Fruit fly (Drosophila melanogaster): ENCODE data around the gene GluRIIB.

Gene GluRIIB

DNA sequence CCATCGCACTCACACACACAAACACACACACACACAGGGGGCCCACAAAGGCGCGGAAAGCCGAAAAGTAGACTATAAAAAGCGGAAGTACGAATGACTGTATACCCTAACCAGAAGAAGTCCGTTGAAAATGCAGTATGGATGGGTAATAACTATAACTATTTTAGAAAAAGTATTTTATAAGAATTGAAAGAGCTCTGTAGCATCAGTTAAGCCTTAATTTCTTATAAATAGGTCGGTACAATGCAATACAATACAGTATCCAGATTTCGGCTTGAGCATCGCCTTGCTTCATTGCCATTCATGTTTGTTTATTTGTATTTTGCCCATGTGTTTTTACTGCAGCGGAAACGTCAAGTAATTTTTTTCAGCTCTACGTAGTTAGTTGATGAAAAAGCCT, 10.4 kb downstream of the GluRIIB start (continued):
- peak; percentile 41; the same call in 1 of the 2 replicates for TF ChIP-seq Ada2b (GFP tag; IDR thresholded peaks at IDR 0.05)
- no peak for TF ChIP-seq CG6654 (GFP tag; optimal IDR thresholded peaks at IDR 0.05)
- TF ChIP-seq Rfx (GFP tag; IDR thresholded peaks at IDR 0.05), result peak; percentile 70
- TF ChIP-seq sd (tag; optimal IDR thresholded peaks at IDR 0.05), result no peak
- TF ChIP-seq Oli (tag; optimal IDR thresholded peaks at IDR 0.05), result peak; percentile 27
- TF ChIP-seq Hr51 (GFP tag; optimal IDR thresholded peaks at IDR 0.05), result peak in 1 of 2 experiments; percentile 43
- peak; percentile 45 for TF ChIP-seq Sox102F (GFP tag; optimal IDR thresholded peaks at IDR 0.05)
- 0 out of 3 replicates have a peak, but pooled peaks have one; percentile 19 for TF ChIP-seq CG7357 (GFP tag; IDR thresholded peaks at IDR 0.05)
- peak; percentile 10; the same call in 1 of the 2 replicates for TF ChIP-seq ranshi (GFP tag; IDR thresholded peaks at IDR 0.05)
- no peak for TF ChIP-seq CG1529 (GFP tag; optimal IDR thresholded peaks at IDR 0.05)
- no peak for TF ChIP-seq gcm (GFP tag; optimal IDR thresholded peaks at IDR 0.05)
- peak; percentile 39; the same call in 1 of the 3 replicates for TF ChIP-seq ase (GFP tag; IDR thresholded peaks at IDR 0.05)
- peak; percentile 58 for TF ChIP-seq CG7839 (tag; optimal IDR thresholded peaks at IDR 0.05)
- no peak for TF ChIP-seq gem (tag; optimal IDR thresholded peaks at IDR 0.05)
- no peak for TF ChIP-seq CG8924 (tag; optimal IDR thresholded peaks at IDR 0.05)
- no peak for TF ChIP-seq ERR (GFP tag; optimal IDR thresholded peaks at IDR 0.05)
- TF ChIP-seq E2f2 (GFP tag; IDR thresholded peaks at IDR 0.05), result peak; percentile 18; the same call in 1 of the 2 replicates
- TF ChIP-seq Xbp1 (GFP tag; optimal IDR thresholded peaks at IDR 0.05), result peak; percentile 9
- TF ChIP-seq row (GFP tag; IDR thresholded peaks at IDR 0.05), result peak; percentile 69
- TF ChIP-seq Rx (GFP tag; IDR thresholded peaks at IDR 0.05), result no peak
- TF ChIP-seq CG1024 (GFP tag; IDR thresholded peaks at IDR 0.05), result no peak
- TF ChIP-seq HLH54F (GFP tag; optimal IDR thresholded peaks at IDR 0.05), result peak; percentile 17
- peak; percentile 64; the same call in 1 of the 2 replicates for TF ChIP-seq CG14014 (GFP tag; IDR thresholded peaks at IDR 0.05)
- no peak for TF ChIP-seq tx (GFP tag; optimal IDR thresholded peaks at IDR 0.05)
- TF ChIP-seq CG5180 (GFP tag; optimal IDR thresholded peaks at IDR 0.05), result no peak
- TF ChIP-seq CG1233 (GFP tag; optimal IDR thresholded peaks at IDR 0.05), result no peak
- TF ChIP-seq lab (GFP tag; optimal IDR thresholded peaks at IDR 0.05), result peak; percentile 72
- no peak for TF ChIP-seq prd (optimal IDR thresholded peaks at IDR 0.05)
- peak; percentile 27; the same call in 1 of the 3 replicates for TF ChIP-seq prd (GFP tag; IDR thresholded peaks at IDR 0.05)
- peak; percentile 58 for TF ChIP-seq Meics (GFP tag; optimal IDR thresholded peaks at IDR 0.05)
- 0 out of 2 replicates have a peak, but pooled peaks have one; percentile 28 for TF ChIP-seq CG17612 (GFP tag; IDR thresholded peaks at IDR 0.05)
- no peak for TF ChIP-seq z (GFP tag; IDR thresholded peaks at IDR 0.05)
- TF ChIP-seq CG6272 (GFP tag; IDR thresholded peaks at IDR 0.05), result no peak
- 0 out of 2 replicates have a peak, but pooled peaks have one; percentile 10 for TF ChIP-seq al (GFP tag; IDR thresholded peaks at IDR 0.05)
- peak; percentile 56; the same call in 1 of the 2 replicates for TF ChIP-seq CG32532 (GFP tag; IDR thresholded peaks at IDR 0.05)
- TF ChIP-seq CG2875 (GFP tag; optimal IDR thresholded peaks at IDR 0.05), result no peak
- peak; percentile 46; the same call in 1 of the 2 replicates for TF ChIP-seq lmd (GFP tag; IDR thresholded peaks at IDR 0.05)
- peak; percentile 58 for TF ChIP-seq CG9932 (GFP tag; IDR thresholded peaks at IDR 0.05)
- peak; percentile 31 for TF ChIP-seq Hsf (GFP tag; optimal IDR thresholded peaks at IDR 0.05)
- no peak for TF ChIP-seq CG7786 (GFP tag; optimal IDR thresholded peaks at IDR 0.05)
- peak; percentile 34 for TF ChIP-seq CG3281 (GFP tag; optimal IDR thresholded peaks at IDR 0.05)
- TF ChIP-seq Xrp1 (GFP tag; IDR thresholded peaks at IDR 0.05), result no peak; the same call in 1 of the 2 replicates
- TF ChIP-seq dysf (GFP tag; IDR thresholded peaks at IDR 0.05), result peak; percentile 57; the same call in 2 of the 3 replicates
- peak; percentile 16 for TF ChIP-seq nmo (GFP tag; optimal IDR thresholded peaks at IDR 0.05)
- no peak for TF ChIP-seq CG13287 (GFP tag; IDR thresholded peaks at IDR 0.05; ENCODE audit: partially characterized antibody)
- TF ChIP-seq D19A (tag; optimal IDR thresholded peaks at IDR 0.05), result peak; percentile 84
- TF ChIP-seq lilli (GFP tag; optimal IDR thresholded peaks at IDR 0.05), result peak; percentile 32
- TF ChIP-seq hkb (optimal IDR thresholded peaks at IDR 0.05), result no peak
- TF ChIP-seq hkb (GFP tag; IDR thresholded peaks at IDR 0.05), result peak; percentile 47; the same call in 1 of the 2 replicates
- TF ChIP-seq zfh1 (GFP tag; IDR thresholded peaks at IDR 0.05), result 0 out of 3 replicates have a peak, but pooled peaks have one; percentile 46
- no peak for TF ChIP-seq CHES-1-like (GFP tag; optimal IDR thresholded peaks at IDR 0.05)

Measured in whole organism, embryonic.